Fruit fly (Drosophila melanogaster) whole organism, embryonic: ENCODE results near the gene tral.

Experiments
- Aef1 ChIP-seq: fragments of 200-800 bp; sonication (Bioruptor generic); IDR thresholded peaks from 3 replicates; pipeline ENCODE4 v1.3.6; 2022; ENCODE audit warnings: missing biosample characterization, missing genetic modification characterization
- Atf6 ChIP-seq: fragments of 200-800 bp; sonication (Bioruptor generic); IDR thresholded peaks from 2 replicates; pipeline ENCODE4 v1.3.6; 2022; ENCODE audit warnings: missing biosample characterization, missing genetic modification characterization
- CG10274 ChIP-seq: fragments of 200-800 bp; sonication (Bioruptor generic); optimal IDR thresholded peaks from 3 replicates; lab custom pipeline; 2017; ENCODE audit warnings: missing biosample characterization, mild to moderate bottlenecking, missing genetic modification characterization
- CG11696 ChIP-seq: fragments of 200-800 bp; sonication (Bioruptor generic); IDR thresholded peaks from 2 replicates; pipeline ENCODE4 v1.3.6; 2022; ENCODE audit warnings: missing biosample characterization, missing genetic modification characterization
- CG14014 ChIP-seq: fragments of 200-800 bp; sonication (Bioruptor generic); IDR thresholded peaks from 2 replicates; pipeline ENCODE4 v1.3.6; 2022; ENCODE audit warnings: missing biosample characterization, missing genetic modification characterization
- CG15269 ChIP-seq: fragments of 200-800 bp; sonication (Bioruptor generic); optimal IDR thresholded peaks from 2 replicates; lab custom pipeline; 2018; ENCODE audit warnings: missing biosample characterization, mild to moderate bottlenecking, missing genetic modification characterization, moderate library complexity
- CG15601 ChIP-seq: fragments of 200-800 bp; sonication (Bioruptor generic); optimal IDR thresholded peaks from 3 replicates; lab custom pipeline; 2019; ENCODE audit warnings: missing biosample characterization, mild to moderate bottlenecking, missing genetic modification characterization, moderate library complexity
- CG18011 ChIP-seq: fragments of 200-800 bp; sonication (Bioruptor generic); optimal IDR thresholded peaks from 2 replicates; lab custom pipeline; 2017; ENCODE audit warnings: missing biosample characterization, missing genetic modification characterization, mild to moderate bottlenecking, moderate library complexity, missing genotype
- CG2120 ChIP-seq: fragments of 200-800 bp; sonication (Bioruptor generic); optimal IDR thresholded peaks from 3 replicates; lab custom pipeline; 2016; ENCODE audit warnings: missing biosample characterization, missing genetic modification characterization
- CG2199 ChIP-seq: fragments of 200-800 bp; sonication (Bioruptor generic); IDR thresholded peaks from 3 replicates; pipeline ENCODE4 v1.3.6; 2022; ENCODE audit warnings: missing biosample characterization, missing genetic modification characterization
- CG30403 ChIP-seq: fragments of 200-800 bp; sonication (Bioruptor generic); optimal IDR thresholded peaks from 3 replicates; lab custom pipeline; 2016; ENCODE audit warnings: missing biosample characterization, missing genetic modification characterization
- CG30431 ChIP-seq: fragments of 200-800 bp; sonication (Bioruptor generic); optimal IDR thresholded peaks from 2 replicates; lab custom pipeline; 2017; ENCODE audit warnings: missing biosample characterization, missing genetic modification characterization
- CG32767 ChIP-seq: fragments of 200-800 bp; sonication (Bioruptor generic); IDR thresholded peaks from 2 replicates; pipeline ENCODE4 v1.3.6; 2022; ENCODE audit warnings: missing biosample characterization, missing genetic modification characterization
- CG34422 ChIP-seq: fragments of 200-800 bp; sonication (Bioruptor generic); IDR thresholded peaks from 3 replicates; pipeline ENCODE4 v1.3.6; 2022; ENCODE audit warnings: missing biosample characterization, missing genetic modification characterization
- CG4730 ChIP-seq: fragments of 200-800 bp; sonication (Bioruptor generic); IDR thresholded peaks from 2 replicates; pipeline ENCODE4 v1.3.6; 2022; ENCODE audit warnings: missing biosample characterization, missing genetic modification characterization
- CG5953 ChIP-seq: fragments of 200-800 bp; sonication (Bioruptor generic); IDR thresholded peaks from 2 replicates; pipeline ENCODE4 v1.3.6; 2022; ENCODE audit warnings: missing biosample characterization, missing genetic modification characterization
- CG6791 ChIP-seq: fragments of 200-800 bp; sonication (Bioruptor generic); IDR thresholded peaks from 3 replicates; pipeline ENCODE4 v1.3.6; 2022; ENCODE audit warnings: missing biosample characterization, missing genetic modification characterization; ENCODE audit not compliant: partially characterized antibody
- CG7556 ChIP-seq: fragments of 200-800 bp; sonication (Bioruptor generic); optimal IDR thresholded peaks from 2 replicates; lab custom pipeline; 2017; ENCODE audit warnings: missing biosample characterization, mild to moderate bottlenecking, missing genetic modification characterization
- CG7928 ChIP-seq: fragments of 200-800 bp; sonication (Bioruptor generic); optimal IDR thresholded peaks from 2 replicates; lab custom pipeline; 2017; ENCODE audit warnings: missing biosample characterization, mild to moderate bottlenecking, missing genetic modification characterization
- CG7963 ChIP-seq: fragments of 200-800 bp; sonication (Bioruptor generic); IDR thresholded peaks from 3 replicates; pipeline ENCODE4 v1.3.6; 2022; ENCODE audit warnings: missing biosample characterization, missing genetic modification characterization; ENCODE audit not compliant: partially characterized antibody
- CG9437 ChIP-seq: fragments of 200-800 bp; sonication (Bioruptor generic); optimal IDR thresholded peaks from 2 replicates; lab custom pipeline; 2018; ENCODE audit warnings: missing biosample characterization, mild to moderate bottlenecking, missing genetic modification characterization
- CG9876 ChIP-seq: fragments of 200-800 bp; sonication (Bioruptor generic); optimal IDR thresholded peaks from 2 replicates; lab custom pipeline; 2016; ENCODE audit warnings: missing biosample characterization, missing genetic modification characterization
- Doc3 ChIP-seq: fragments of 200-800 bp; sonication (Bioruptor generic); IDR thresholded peaks from 3 replicates; pipeline ENCODE4 v1.3.6; 2022; ENCODE audit warnings: missing biosample characterization, missing genetic modification characterization; ENCODE audit not compliant: partially characterized antibody
- Dref ChIP-seq: fragments of 200-800 bp; sonication (Bioruptor generic); IDR thresholded peaks from 2 replicates; pipeline ENCODE4 v1.3.6; 2022; ENCODE audit warnings: missing biosample characterization, missing genetic modification characterization
- Ets97D ChIP-seq: fragments of 200-800 bp; sonication (Bioruptor generic); optimal IDR thresholded peaks from 3 replicates; lab custom pipeline; 2016; ENCODE audit warnings: missing biosample characterization, missing genetic modification characterization
- HLH4C ChIP-seq: fragments of 200-800 bp; sonication (Bioruptor generic); IDR thresholded peaks from 3 replicates; pipeline ENCODE4 v1.3.6; 2022; ENCODE audit warnings: missing biosample characterization, missing genetic modification characterization; ENCODE audit not compliant: partially characterized antibody
- MBD-R2 ChIP-seq: fragments of 200-800 bp; sonication (Bioruptor generic); IDR thresholded peaks from 2 replicates; pipeline ENCODE4 v1.3.6; 2022; ENCODE audit warnings: missing biosample characterization, missing genetic modification characterization
- Opbp ChIP-seq: fragments of 200-800 bp; sonication (Bioruptor generic); IDR thresholded peaks from 3 replicates; pipeline ENCODE4 v1.3.6; 2022; ENCODE audit warnings: missing biosample characterization, missing genetic modification characterization; ENCODE audit not compliant: partially characterized antibody
- Optix ChIP-seq: fragments of 200-800 bp; sonication (Bioruptor generic); IDR thresholded peaks from 3 replicates; pipeline ENCODE4 v1.3.6; 2022; ENCODE audit warnings: missing biosample characterization, missing genetic modification characterization
- Pdp1 ChIP-seq, 2 experiments: fragments of 200-800 bp; sonication (Bioruptor generic); optimal IDR thresholded peaks; 3 replicates each; lab custom pipeline; 2016; ENCODE audit warnings: missing biosample characterization in 2 of 2, missing genetic modification characterization in 2 of 2, mild to moderate bottlenecking in 1 of 2, moderate library complexity in 1 of 2
- Scr ChIP-seq: fragments of 200-800 bp; sonication (Bioruptor generic); IDR thresholded peaks from 2 replicates; pipeline ENCODE4 v1.3.6; 2022; ENCODE audit warnings: missing biosample characterization, missing genetic modification characterization; ENCODE audit not compliant: partially characterized antibody
- Ssrp ChIP-seq: fragments of 200-800 bp; sonication (Bioruptor generic); optimal IDR thresholded peaks from 2 replicates; lab custom pipeline; 2018; ENCODE audit warnings: missing biosample characterization, mild to moderate bottlenecking, missing genetic modification characterization, moderate library complexity
- Stat92E ChIP-seq, 3 experiments: fragments of >200 bp in 2 of 3; fragments of 200-800 bp in 1 of 3; sonication (Bioruptor generic) in 1 of 3; optimal IDR thresholded peaks; 2 replicates each; lab custom pipeline; 2017 to 2019; ENCODE audit warnings: missing biosample characterization in 3 of 3, missing genetic modification characterization in 3 of 3, mild to moderate bottlenecking in 1 of 3, moderate library complexity in 1 of 3
- ara ChIP-seq: fragments of 200-800 bp; sonication (Bioruptor generic); IDR thresholded peaks from 2 replicates; pipeline ENCODE4 v1.3.6; 2022; ENCODE audit warnings: missing biosample characterization, missing genetic modification characterization
- ase ChIP-seq: fragments of 200-800 bp; sonication (Bioruptor generic); IDR thresholded peaks from 3 replicates; pipeline ENCODE4 v1.3.6; 2022; ENCODE audit warnings: missing biosample characterization, missing genetic modification characterization
- caup ChIP-seq: fragments of 200-800 bp; sonication (Bioruptor generic); optimal IDR thresholded peaks from 3 replicates; lab custom pipeline; 2017; ENCODE audit warnings: missing biosample characterization, mild to moderate bottlenecking, missing genetic modification characterization, moderate library complexity; ENCODE audit not compliant: severe bottlenecking
- cg ChIP-seq: fragments of 200-800 bp; sonication (Bioruptor generic); optimal IDR thresholded peaks from 3 replicates; lab custom pipeline; 2019; ENCODE audit warnings: missing biosample characterization, mild to moderate bottlenecking, missing genetic modification characterization, moderate library complexity
- crc ChIP-seq: fragments of 200-800 bp; sonication (Bioruptor generic); optimal IDR thresholded peaks from 2 replicates; lab custom pipeline; 2016; ENCODE audit warnings: missing biosample characterization, missing genetic modification characterization
- dysf ChIP-seq: fragments of 200-800 bp; sonication (Bioruptor generic); IDR thresholded peaks from 3 replicates; pipeline ENCODE4 v1.3.6; 2022; ENCODE audit warnings: missing biosample characterization, missing genetic modification characterization
- gcm2 ChIP-seq: fragments of 200-800 bp; sonication (Bioruptor generic); optimal IDR thresholded peaks from 2 replicates; lab custom pipeline; 2016; ENCODE audit warnings: missing biosample characterization, missing genetic modification characterization
- gfzf ChIP-seq: fragments of 200-800 bp; sonication (Bioruptor generic); optimal IDR thresholded peaks from 2 replicates; lab custom pipeline; 2016; ENCODE audit warnings: missing biosample characterization, mild to moderate bottlenecking, missing genetic modification characterization, moderate library complexity
- gro ChIP-seq: fragments of 200-800 bp; sonication (Bioruptor generic); optimal IDR thresholded peaks from 2 replicates; lab custom pipeline; 2016; ENCODE audit warnings: missing biosample characterization, missing genetic modification characterization
- jumu ChIP-seq: fragments of 200-800 bp; sonication (Bioruptor generic); optimal IDR thresholded peaks from 3 replicates; lab custom pipeline; 2016; ENCODE audit warnings: missing biosample characterization, missing genetic modification characterization
- lilli ChIP-seq: fragments of 200-800 bp; sonication (Bioruptor generic); optimal IDR thresholded peaks from 3 replicates; lab custom pipeline; 2016; ENCODE audit warnings: missing biosample characterization, missing genetic modification characterization
- pfk ChIP-seq: fragments of 200-800 bp; sonication (Bioruptor generic); optimal IDR thresholded peaks from 2 replicates; lab custom pipeline; 2018; ENCODE audit warnings: missing biosample characterization, mild to moderate bottlenecking, missing genetic modification characterization, moderate library complexity
- sens ChIP-seq: fragments of 200-800 bp; sonication (Bioruptor generic); peaks from one replicate; lab custom pipeline; 2016; ENCODE audit warnings: missing biosample characterization, missing genetic modification characterization
- sim ChIP-seq: fragments of 200-800 bp; sonication (Bioruptor generic); IDR thresholded peaks from 2 replicates; pipeline ENCODE4 v1.3.6; 2022; ENCODE audit warnings: missing biosample characterization, missing genetic modification characterization
- sna ChIP-seq: fragments of 200-800 bp; sonication (Bioruptor generic); IDR thresholded peaks from 2 replicates; pipeline ENCODE4 v1.3.6; 2022; ENCODE audit warnings: missing biosample characterization, missing genetic modification characterization; ENCODE audit not compliant: partially characterized antibody
- tna ChIP-seq: fragments of 200-800 bp; sonication (Bioruptor generic); IDR thresholded peaks from 2 replicates; pipeline ENCODE4 v1.3.6; 2022; ENCODE audit warnings: missing biosample characterization, missing genetic modification characterization; ENCODE audit not compliant: partially characterized antibody
- tup ChIP-seq: fragments of 200-800 bp; sonication (Bioruptor generic); optimal IDR thresholded peaks from 2 replicates; lab custom pipeline; 2016; ENCODE audit warnings: missing biosample characterization, mild to moderate bottlenecking, missing genetic modification characterization, moderate library complexity
- unpg ChIP-seq: fragments of 200-800 bp; sonication (Bioruptor generic); optimal IDR thresholded peaks from 3 replicates; lab custom pipeline; 2018; ENCODE audit warnings: missing biosample characterization, mild to moderate bottlenecking, missing genetic modification characterization, moderate library complexity
- zen ChIP-seq: fragments of 200-800 bp; sonication (Bioruptor generic); optimal IDR thresholded peaks from 3 replicates; lab custom pipeline; 2018; ENCODE audit warnings: missing biosample characterization, mild to moderate bottlenecking, missing genetic modification characterization, moderate library complexity

Gene tral

DNA sequence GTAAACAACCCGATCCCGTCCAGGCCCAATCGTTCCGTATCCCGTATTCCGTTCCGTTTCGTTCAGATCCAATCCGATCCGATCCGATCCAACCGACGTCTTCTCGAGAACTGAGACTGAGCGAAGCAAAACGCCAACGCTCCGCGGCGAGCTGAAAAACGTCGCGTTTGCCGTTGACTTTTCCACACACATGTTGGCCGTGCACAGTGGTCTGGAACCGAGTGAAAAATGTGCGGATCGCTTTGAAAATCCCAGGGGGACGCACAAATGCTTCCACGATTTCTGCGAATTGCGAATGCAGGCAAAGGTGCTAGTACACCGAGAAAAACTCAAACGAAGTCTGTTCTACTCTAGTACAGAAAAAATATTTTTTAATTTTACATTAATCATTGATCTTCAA lies 29.9 kb upstream of the tral start, which contains the start of gene CG10663 (continued):
- TF ChIP-seq gro (no peak), CG11696 (GFP tag; lab: Robert Waterston, UW) (0 out of 2 replicates have a peak, but pooled peaks have one; percentile 2), crc (GFP tag; lab: Kevin White, UChicago) (no peak), CG14014 (GFP tag; lab: Robert Waterston, UW) (peak; percentile 32; the same call in 1 of the 2 replicates), CG9437 (GFP tag; lab: Kevin White, UChicago) (peak; percentile 34), lilli (GFP tag; lab: Kevin White, UChicago) (peak; percentile 5), gfzf (no peak), CG9876 (GFP tag; lab: Kevin White, UChicago) (no peak), CG15269 (tag; lab: Kevin White, UChicago) (peak; percentile 8), sim (GFP tag; lab: Robert Waterston, UW) (0 out of 2 replicates have a peak, but pooled peaks have one; percentile 54), CG34422 (no peak), dysf (no peak), pfk (peak; percentile 94), CG4730 (GFP tag; lab: Robert Waterston, UW) (no peak), CG32767 (GFP tag; lab: Robert Waterston, UW) (no peak), Pdp1 (GFP tag; optimal IDR thresholded peaks at IDR 0.05; lab: Kevin White, UChicago) (no peak), gcm2 (GFP tag; lab: Kevin White, UChicago) (no peak), Ets97D (no peak), Opbp (0 out of 3 replicates have a peak, but pooled peaks have one; percentile 24), sens (peak; percentile 80), ara (peak; percentile 38; the same call in 1 of the 2 replicates), CG2120 (no peak), Aef1 (GFP tag; lab: Robert Waterston, UW) (no peak), Dref (no peak), unpg (GFP tag; lab: Kevin White, UChicago) (peak; percentile 18), CG18011 (GFP tag; lab: Kevin White, UChicago) (no peak), caup (GFP tag; lab: Kevin White, UChicago) (peak; percentile 2), CG30403 (no peak), CG10274 (no peak), CG5953 (no peak)

DNA sequence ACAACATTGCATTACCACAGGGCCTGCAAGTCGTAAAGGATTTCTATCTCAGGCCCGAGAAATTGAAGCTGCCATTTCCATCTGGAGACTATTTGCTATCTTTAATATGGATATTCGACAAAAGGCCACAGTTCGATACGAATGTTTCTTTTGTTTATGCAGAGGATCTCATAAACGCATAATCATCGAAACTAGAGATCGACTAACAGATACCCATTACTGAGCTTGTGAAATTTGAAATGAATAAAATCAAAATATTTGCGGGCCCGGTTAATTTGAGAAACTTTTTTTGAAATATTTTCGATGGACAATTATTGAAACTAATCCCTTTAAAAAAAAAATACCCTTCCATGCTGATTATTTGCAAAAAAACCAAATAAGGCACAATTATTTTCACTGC lies 28.7 kb upstream of the tral start:
- TF ChIP-seq MBD-R2 (GFP tag; lab: Robert Waterston, UW) (no peak), Optix (GFP tag; lab: Robert Waterston, UW) (no peak), CG30431 (GFP tag; lab: Kevin White, UChicago) (no peak), CG6791 (GFP tag; lab: Robert Waterston, UW) (no peak), HLH4C (GFP tag; lab: Robert Waterston, UW) (peak; percentile 58), sna (GFP tag; lab: Robert Waterston, UW) (0 out of 2 replicates have a peak, but pooled peaks have one; percentile 28), Doc3 (GFP tag; lab: Robert Waterston, UW) (no peak), Scr (GFP tag; lab: Robert Waterston, UW) (0 out of 2 replicates have a peak, but pooled peaks have one; percentile 25), zen (tag; lab: Kevin White, UChicago) (no peak), Ssrp (tag; lab: Kevin White, UChicago) (no peak), CG7556 (GFP tag; lab: Kevin White, UChicago) (no peak), CG2199 (GFP tag; lab: Robert Waterston, UW) (no peak), CG7963 (GFP tag; lab: Robert Waterston, UW) (0 out of 3 replicates have a peak, but pooled peaks have one; percentile 33), sim (GFP tag; lab: Robert Waterston, UW) (no peak), CG15601 (no peak), CG7928 (GFP tag; lab: Kevin White, UChicago) (no peak), jumu (GFP tag; lab: Kevin White, UChicago) (no peak), tup (no peak), Stat92E (GFP tag; optimal IDR thresholded peaks at IDR 0.05; lab: Kevin White, UChicago) (no peak), cg (GFP tag; lab: Kevin White, UChicago) (no peak), Atf6 (GFP tag; lab: Robert Waterston, UW) (no peak), ase (GFP tag; lab: Robert Waterston, UW) (no peak), tna (GFP tag; lab: Robert Waterston, UW) (no peak)
